Worm (Caenorhabditis elegans) whole organism, L2 larva: Measurements from ENCODE around the gene M02D8.2.

ENCODE experiments used
- R02D3.7 ChIP-seq: fragments of 150-350 bp; optimal IDR thresholded peaks from 2 replicates; lab custom pipeline; 2014; ENCODE audit warnings: missing biosample characterization, missing genetic modification characterization
- crh-2 ChIP-seq: sonication (generic microtip); optimal IDR thresholded peaks from 2 replicates; lab custom pipeline; 2017; ENCODE audit warnings: missing biosample characterization, missing genetic modification characterization
- lin-11 ChIP-seq: fragments of 150-350 bp; sonication (generic microtip); optimal IDR thresholded peaks from 2 replicates; lab custom pipeline; 2014; ENCODE audit warnings: missing biosample characterization, missing genetic modification characterization, inconsistent platforms, mixed read lengths
- nhr-10 ChIP-seq: sonication (generic microtip); optimal IDR thresholded peaks from 2 replicates; lab custom pipeline; 2017; ENCODE audit warnings: missing biosample characterization, missing genetic modification characterization
- sma-9 ChIP-seq, 2 experiments: fragments of 150-350 bp in 1 of 2; sonication (generic microtip) in 1 of 2; optimal IDR thresholded peaks; 2 replicates each; lab custom pipeline; 2014 to 2016; ENCODE audit warnings: missing genetic modification characterization in 2 of 2, mild to moderate bottlenecking in 1 of 2, missing biosample characterization in 1 of 2, missing compliant biosample characterization in 1 of 2, missing genetic modification reagents in 1 of 2, moderate library complexity in 1 of 2
- unc-39 ChIP-seq: fragments of 150-350 bp; optimal IDR thresholded peaks from 2 replicates; lab custom pipeline; 2014; ENCODE audit warnings: missing biosample characterization, missing genetic modification characterization
- unc-55 ChIP-seq: fragments of 150-350 bp; sonication (generic microtip); optimal IDR thresholded peaks from 3 replicates; lab custom pipeline; 2014; ENCODE audit warnings: missing biosample characterization, missing genetic modification reagents, missing genetic modification characterization
- ztf-4 ChIP-seq: fragments of 150-350 bp; optimal IDR thresholded peaks from 2 replicates; lab custom pipeline; 2014; ENCODE audit warnings: missing biosample characterization, missing genetic modification characterization

ce11 chrX:8719888-8720287 is 19.6 kb upstream of the M02D8.2 start:
- no peak for TF ChIP-seq lin-11 (tag; lab: Kevin White, UChicago)
- TF ChIP-seq ztf-4 (tag; lab: Kevin White, UChicago), result no peak
- TF ChIP-seq unc-55, result no peak
- TF ChIP-seq crh-2 (tag; lab: Kevin White, UChicago), result no peak
- TF ChIP-seq R02D3.7 (tag; lab: Kevin White, UChicago), result no peak
- TF ChIP-seq nhr-10 (tag; lab: Kevin White, UChicago), result no peak
- TF ChIP-seq sma-9 (GFP tag; optimal IDR thresholded peaks at IDR 0.05; lab: Kevin White, UChicago), result peak; percentile 12
- TF ChIP-seq sma-9 (tag; optimal IDR thresholded peaks at IDR 0.05; lab: Kevin White, UChicago), result no peak
- no peak for TF ChIP-seq unc-39 (tag; lab: Kevin White, UChicago)
